Fruit fly (Drosophila melanogaster): ENCODE data around the gene bab1.

bab1 gene

DNA sequence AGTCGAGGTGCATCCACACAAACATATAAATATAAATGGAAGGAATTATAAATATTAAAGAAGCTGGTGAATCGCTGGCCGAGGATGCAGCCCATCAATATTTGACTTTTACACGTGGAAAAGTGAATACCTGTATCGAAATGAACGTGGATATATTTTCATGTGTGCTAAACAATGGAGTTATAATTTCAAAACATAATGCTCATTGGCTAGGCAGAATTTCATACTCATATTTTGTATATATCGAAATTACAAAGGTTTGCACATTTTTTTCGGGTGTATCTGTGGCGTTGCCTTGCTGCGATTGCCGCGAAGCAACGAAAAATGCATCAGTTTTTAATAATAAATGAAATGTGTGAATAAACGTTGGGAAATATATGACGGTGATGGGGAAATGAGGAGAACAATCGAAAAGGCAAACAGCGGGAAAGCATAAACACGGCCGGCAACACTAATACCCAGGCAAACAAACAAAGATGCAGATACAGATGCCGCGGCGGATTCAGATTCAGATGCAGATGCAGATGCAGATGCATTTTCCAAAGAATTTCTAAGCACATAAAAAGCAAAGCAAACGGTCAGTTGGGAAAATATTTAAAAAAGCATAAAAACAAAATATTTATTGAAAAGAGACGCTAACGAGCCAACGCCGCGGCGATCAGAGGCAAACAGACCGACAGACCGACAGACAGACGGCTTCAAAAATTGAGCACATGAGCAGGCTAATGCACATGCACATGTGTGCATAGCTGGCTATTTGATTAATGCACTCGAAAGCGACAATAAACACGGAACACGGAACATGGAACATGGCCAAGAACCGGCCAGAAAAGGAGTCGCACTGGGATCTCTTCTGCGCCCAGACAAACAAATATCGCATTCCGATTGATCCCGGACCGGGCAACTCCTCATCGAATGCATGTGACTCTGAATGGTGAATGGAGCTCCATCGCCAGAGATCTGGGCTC lies 3.7 kb downstream of the bab1 start:
- TF ChIP-seq brk (GFP tag; optimal IDR thresholded peaks at IDR 0.05) (peak; percentile 23), Hr83 (GFP tag; optimal IDR thresholded peaks at IDR 0.05; ENCODE audit: poor library complexity, severe bottlenecking) (no peak), N (GFP tag; optimal IDR thresholded peaks at IDR 0.05) (no peak), dmrt93B (GFP tag; optimal IDR thresholded peaks at IDR 0.05) (peak; percentile 61), sv (GFP tag; optimal IDR thresholded peaks at IDR 0.05) (no peak), fru (GFP tag; optimal IDR thresholded peaks at IDR 0.05) (peak; percentile 80), h (GFP tag; optimal IDR thresholded peaks at IDR 0.05) (peak; percentile 88), Jra (GFP tag; optimal IDR thresholded peaks at IDR 0.05) (no peak), Vsx2 (GFP tag; optimal IDR thresholded peaks at IDR 0.05; ENCODE audit: partially characterized antibody) (no peak), Dif (GFP tag; optimal IDR thresholded peaks at IDR 0.05; ENCODE audit: partially characterized antibody) (no peak), jim (GFP tag; optimal IDR thresholded peaks at IDR 0.05) (no peak), foxo (GFP tag; optimal IDR thresholded peaks at IDR 0.05) (peak in 1 of 2 experiments; percentile 76), sage (GFP tag; optimal IDR thresholded peaks at IDR 0.05) (peak; percentile 38), dl (GFP tag; optimal IDR thresholded peaks at IDR 0.05; ENCODE audit: insufficient read depth in 1 of 2, partially characterized antibody in 2 of 2) (no peak), ey (GFP tag; optimal IDR thresholded peaks at IDR 0.05) (peak; percentile 74), Myc (optimal IDR thresholded peaks at IDR 0.05) (no peak), Mio (GFP tag; optimal IDR thresholded peaks at IDR 0.05) (no peak), OdsH (GFP tag; optimal IDR thresholded peaks at IDR 0.05) (peak; percentile 82), usp (GFP tag; optimal IDR thresholded peaks at IDR 0.05) (no peak), Rel (GFP tag; optimal IDR thresholded peaks at IDR 0.05) (peak; percentile 6), Rel (tag; optimal IDR thresholded peaks at IDR 0.05) (peak; percentile 41), Abd-B (GFP tag; optimal IDR thresholded peaks at IDR 0.05) (no peak), Hnf4 (GFP tag; optimal IDR thresholded peaks at IDR 0.05) (peak; percentile 65), GATAd (GFP tag; optimal IDR thresholded peaks at IDR 0.05) (no peak), br (GFP tag; optimal IDR thresholded peaks at IDR 0.05) (peak; percentile 64), CrebA (GFP tag; optimal IDR thresholded peaks at IDR 0.05; ENCODE audit: borderline replicate concordance) (peak; percentile 18), CG9705 (GFP tag; optimal IDR thresholded peaks at IDR 0.05) (peak; percentile 33), pan (optimal IDR thresholded peaks at IDR 0.05) (no peak), Sp1 (GFP tag; optimal IDR thresholded peaks at IDR 0.05) (peak; percentile 82), dsf (GFP tag; optimal IDR thresholded peaks at IDR 0.05; ENCODE audit: borderline replicate concordance) (no peak), tai (GFP tag; optimal IDR thresholded peaks at IDR 0.05) (no peak), lola (GFP tag; optimal IDR thresholded peaks at IDR 0.05) (no peak), CG32264 (GFP tag; optimal IDR thresholded peaks at IDR 0.05) (peak; percentile 64), HLH106 (tag; optimal IDR thresholded peaks at IDR 0.05) (peak; percentile 83), woc (GFP tag; optimal IDR thresholded peaks at IDR 0.05) (peak; percentile 64), psq (GFP tag; optimal IDR thresholded peaks at IDR 0.05) (peak; percentile 71), Hr78 (GFP tag; optimal IDR thresholded peaks at IDR 0.05) (no peak), rgr (GFP tag; optimal IDR thresholded peaks at IDR 0.05) (peak; percentile 79), Dfd (GFP tag; optimal IDR thresholded peaks at IDR 0.05) (no peak)

dm6 chr3L:1095957-1096554 lies 4.8 kb downstream of the bab1 start:
- TF ChIP-seq br (GFP tag; optimal IDR thresholded peaks at IDR 0.05) (no peak), Vsx2 (GFP tag; optimal IDR thresholded peaks at IDR 0.05; ENCODE audit: partially characterized antibody) (peak; percentile 61), psq (GFP tag; optimal IDR thresholded peaks at IDR 0.05) (peak; percentile 65), dl (GFP tag; optimal IDR thresholded peaks at IDR 0.05; ENCODE audit: insufficient read depth in 1 of 2, partially characterized antibody in 2 of 2) (no peak)

Data from whole organism, wandering third instar larva.